Fruit fly (Drosophila melanogaster) whole organism, pupa: Measurements from ENCODE around the gene Pstk.

ENCODE experiments used
- CG10348 ChIP-seq: fragments of 200-800 bp; sonication (Bioruptor generic); IDR thresholded peaks from 2 replicates; pipeline ENCODE4 v1.3.6; 2022; ENCODE audit warnings: missing biosample characterization, missing genetic modification characterization
- CG12605 ChIP-seq: fragments of 200-800 bp; sonication (Bioruptor generic); IDR thresholded peaks from 2 replicates; pipeline ENCODE4 v1.3.6; 2022; ENCODE audit warnings: missing biosample characterization, missing genetic modification characterization
- CG13204 ChIP-seq: fragments of 200-800 bp; sonication (Bioruptor generic); optimal IDR thresholded peaks from 2 replicates; lab custom pipeline; 2018; ENCODE audit warnings: missing biosample characterization, mild to moderate bottlenecking, missing genetic modification characterization, moderate library complexity
- CG14655 ChIP-seq: fragments of 200-800 bp; sonication (Bioruptor generic); optimal IDR thresholded peaks from 3 replicates; lab custom pipeline; 2017; ENCODE audit warnings: mild to moderate bottlenecking, missing biosample characterization, missing genetic modification reagents, missing genetic modification characterization
- CG15710 ChIP-seq: fragments of 200-800 bp; sonication (Bioruptor generic); optimal IDR thresholded peaks from 2 replicates; lab custom pipeline; 2018; ENCODE audit warnings: missing biosample characterization, mild to moderate bottlenecking, missing genetic modification characterization, moderate library complexity
- CG17806 ChIP-seq: fragments of 200-800 bp; sonication (Bioruptor generic); optimal IDR thresholded peaks from 2 replicates; lab custom pipeline; 2018; ENCODE audit warnings: missing biosample characterization, mild to moderate bottlenecking, missing genetic modification characterization, moderate library complexity
- CG32121 ChIP-seq: fragments of 200-800 bp; sonication (Bioruptor generic); IDR thresholded peaks from 2 replicates; pipeline ENCODE4 v1.3.6; 2022; ENCODE audit warnings: missing biosample characterization, missing genetic modification characterization
- CG34367 ChIP-seq: fragments of 200-800 bp; sonication (Bioruptor generic); optimal IDR thresholded peaks from 2 replicates; lab custom pipeline; 2018; ENCODE audit warnings: missing biosample characterization, mild to moderate bottlenecking, missing genetic modification characterization
- CG4496 ChIP-seq: fragments of 200-800 bp; sonication (Bioruptor generic); IDR thresholded peaks from 3 replicates; pipeline ENCODE4 v1.3.6; 2022; ENCODE audit warnings: missing biosample characterization, missing genetic modification characterization
- CG8159 ChIP-seq: fragments of 200-800 bp; sonication (Bioruptor generic); optimal IDR thresholded peaks from 3 replicates; lab custom pipeline; 2018; ENCODE audit warnings: missing biosample characterization, mild to moderate bottlenecking, missing genetic modification characterization, moderate library complexity
- CG8301 ChIP-seq: fragments of 200-800 bp; sonication (Bioruptor generic); optimal IDR thresholded peaks from 2 replicates; lab custom pipeline; 2018; ENCODE audit warnings: missing biosample characterization, mild to moderate bottlenecking, missing genetic modification characterization
- CG9948 ChIP-seq: fragments of 200-800 bp; sonication (Bioruptor generic); optimal IDR thresholded peaks from 2 replicates; lab custom pipeline; 2018; ENCODE audit warnings: missing biosample characterization, mild to moderate bottlenecking, missing genetic modification characterization, moderate library complexity
- D1 ChIP-seq: fragments of 200-800 bp; sonication (Bioruptor generic); optimal IDR thresholded peaks from 2 replicates; lab custom pipeline; 2018; ENCODE audit warnings: missing biosample characterization, mild to moderate bottlenecking, missing genetic modification characterization, moderate library complexity
- EcR ChIP-seq: fragments of 200-800 bp; sonication (Bioruptor generic); optimal IDR thresholded peaks from 3 replicates; lab custom pipeline; 2019; ENCODE audit warnings: missing biosample characterization, missing genetic modification characterization, mild to moderate bottlenecking, moderate library complexity, missing genetic modification reagents
- Ets98B ChIP-seq: fragments of 200-800 bp; sonication (Bioruptor generic); IDR thresholded peaks from 2 replicates; pipeline ENCODE4 v1.3.6; 2022; ENCODE audit warnings: missing biosample characterization, missing genetic modification characterization
- Pif1A ChIP-seq: fragments of 200-800 bp; sonication (Bioruptor generic); optimal IDR thresholded peaks from 3 replicates; lab custom pipeline; 2016; ENCODE audit warnings: missing biosample characterization, missing genetic modification characterization
- Pif1B ChIP-seq: fragments of 200-800 bp; sonication (Bioruptor generic); optimal IDR thresholded peaks from 3 replicates; lab custom pipeline; 2016; ENCODE audit warnings: missing biosample characterization, missing genetic modification characterization
- Snoo ChIP-seq: fragments of 200-800 bp; sonication (Bioruptor generic); optimal IDR thresholded peaks from 3 replicates; lab custom pipeline; 2017; ENCODE audit warnings: missing biosample characterization, mild to moderate bottlenecking, missing genetic modification characterization, inconsistent platforms
- fd96Ca ChIP-seq: fragments of 200-800 bp; sonication (Bioruptor generic); IDR thresholded peaks from 3 replicates; pipeline ENCODE4 v1.3.6; 2022; ENCODE audit warnings: missing biosample characterization, missing genetic modification characterization
- gl ChIP-seq: fragments of 200-800 bp; sonication (Bioruptor generic); optimal IDR thresholded peaks from 2 replicates; lab custom pipeline; 2018; ENCODE audit warnings: missing biosample characterization, mild to moderate bottlenecking, missing genetic modification characterization
- rn ChIP-seq: fragments of 200-800 bp; sonication (Bioruptor generic); IDR thresholded peaks from 2 replicates; pipeline ENCODE4 v1.3.6; 2022; ENCODE audit warnings: missing biosample characterization, missing genetic modification characterization

The Pstk gene

DNA sequence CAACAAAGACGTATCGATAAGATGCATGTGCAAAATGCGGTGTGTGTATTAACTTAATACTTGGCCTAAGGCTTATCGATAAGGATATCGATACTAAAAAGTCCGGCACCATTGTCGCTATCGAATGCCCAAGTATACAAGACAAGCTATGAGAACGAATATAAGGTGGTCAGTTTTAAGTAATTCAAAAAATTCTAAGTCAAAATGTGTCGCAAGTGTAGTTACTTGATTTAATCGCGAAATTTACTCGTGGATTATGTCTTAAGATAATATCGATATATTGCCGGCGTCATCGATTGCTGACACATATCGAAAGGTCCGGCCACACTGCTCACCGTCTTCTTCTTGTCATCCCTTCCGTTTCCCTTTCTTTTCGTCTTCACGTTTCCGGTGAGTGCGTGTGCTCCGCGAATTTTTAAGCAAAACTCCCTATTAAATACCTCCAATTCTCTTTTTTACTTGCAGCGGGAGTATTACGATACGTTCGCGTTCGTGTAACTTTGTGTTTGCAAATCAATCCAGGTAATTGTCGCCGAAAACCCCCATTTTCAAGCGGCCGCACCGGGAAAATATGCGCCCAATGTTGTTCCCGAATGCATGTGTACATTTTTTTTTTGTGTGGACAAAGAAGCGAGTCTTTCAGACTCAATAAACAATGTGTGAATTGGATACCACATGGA, 20.5 kb downstream of the Pstk start, which contains the start of gene RpS10b:
Gene RpS10b, plus strand, starts transcription at position 348 of the 680 bp plus-strand sequence.
- TF ChIP-seq Snoo (tag; lab: Kevin White, UChicago) (peak; percentile 93), CG12605 (GFP tag; lab: Robert Waterston, UW) (peak; percentile 79), CG9948 (tag; lab: Kevin White, UChicago) (peak; percentile 3), D1 (tag; lab: Kevin White, UChicago) (no peak), CG4496 (GFP tag; lab: Robert Waterston, UW) (peak; percentile 92), Ets98B (GFP tag; lab: Robert Waterston, UW) (peak; percentile 41), CG13204 (GFP tag; lab: Kevin White, UChicago) (peak; percentile 73), rn (GFP tag; lab: Robert Waterston, UW) (no peak), gl (peak; percentile 73), fd96Ca (GFP tag; lab: Robert Waterston, UW) (no peak), EcR (GFP tag; lab: Kevin White, UChicago) (no peak), Pif1A (peak; percentile 85), Pif1B (GFP tag; lab: Kevin White, UChicago) (peak; percentile 78), CG15710 (peak; percentile 67), CG8159 (tag; lab: Kevin White, UChicago) (peak; percentile 63), CG10348 (GFP tag; lab: Robert Waterston, UW) (no peak), CG14655 (peak; percentile 60), CG34367 (peak; percentile 78), CG8301 (tag; lab: Kevin White, UChicago) (peak; percentile 47), CG17806 (tag; lab: Kevin White, UChicago) (peak; percentile 28), CG32121 (GFP tag; lab: Robert Waterston, UW) (no peak)

DNA sequence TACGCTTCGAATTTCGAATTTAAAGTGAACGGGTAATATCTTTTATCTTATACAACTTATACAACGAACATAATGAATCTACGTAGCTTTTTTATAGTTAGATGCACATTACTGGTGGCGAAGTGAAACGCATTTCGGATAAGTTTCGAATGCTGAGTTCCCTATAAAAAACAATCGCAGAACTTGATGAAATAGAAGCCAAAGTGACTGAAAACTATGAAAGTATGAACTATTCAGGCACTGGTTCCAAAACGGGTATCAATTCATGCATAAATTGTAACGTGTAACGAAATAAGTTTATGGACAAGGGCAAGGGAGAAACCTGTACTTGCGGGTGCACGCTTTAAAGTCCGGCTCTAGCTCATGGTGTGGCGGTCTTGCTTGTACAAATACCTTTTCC, 22.5 kb downstream of the Pstk start:
- TF ChIP-seq CG14655 (no peak), EcR (GFP tag; lab: Kevin White, UChicago) (no peak), Snoo (tag; lab: Kevin White, UChicago) (no peak), CG10348 (GFP tag; lab: Robert Waterston, UW) (no peak), rn (GFP tag; lab: Robert Waterston, UW) (no peak), CG12605 (GFP tag; lab: Robert Waterston, UW) (no peak), Pif1A (no peak), CG8159 (tag; lab: Kevin White, UChicago) (no peak), CG17806 (tag; lab: Kevin White, UChicago) (no peak), CG13204 (GFP tag; lab: Kevin White, UChicago) (no peak), CG34367 (no peak), Pif1B (GFP tag; lab: Kevin White, UChicago) (no peak), Ets98B (GFP tag; lab: Robert Waterston, UW) (no peak), D1 (tag; lab: Kevin White, UChicago) (no peak), CG4496 (GFP tag; lab: Robert Waterston, UW) (no peak), fd96Ca (GFP tag; lab: Robert Waterston, UW) (no peak), CG32121 (GFP tag; lab: Robert Waterston, UW) (no peak), CG9948 (tag; lab: Kevin White, UChicago) (no peak), gl (no peak)

DNA sequence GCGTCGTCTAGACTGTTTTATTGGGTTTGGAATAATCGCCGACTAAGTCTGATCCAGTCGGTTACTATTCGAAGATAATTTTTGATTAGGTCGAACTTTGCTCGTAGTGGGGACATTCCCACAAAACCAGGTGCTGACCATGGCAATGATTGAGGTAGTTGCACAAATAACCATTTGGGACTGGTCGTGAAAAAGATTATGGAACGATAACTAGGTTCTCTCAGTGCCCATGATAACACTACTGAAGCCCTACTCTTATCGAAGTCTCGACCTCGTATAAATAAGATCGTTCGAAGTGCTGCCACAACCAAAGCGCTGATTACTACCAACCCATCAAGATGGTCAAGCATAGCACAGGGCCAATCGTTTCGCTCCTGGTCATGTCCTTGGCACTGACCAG, 26.0 kb downstream of the Pstk start, which contains the start of gene CG14205:
Gene CG14205, plus strand, starts transcription at position 301 of the 400 bp plus-strand sequence.
- TF ChIP-seq CG34367 (no peak), EcR (GFP tag; lab: Kevin White, UChicago) (no peak)

DNA sequence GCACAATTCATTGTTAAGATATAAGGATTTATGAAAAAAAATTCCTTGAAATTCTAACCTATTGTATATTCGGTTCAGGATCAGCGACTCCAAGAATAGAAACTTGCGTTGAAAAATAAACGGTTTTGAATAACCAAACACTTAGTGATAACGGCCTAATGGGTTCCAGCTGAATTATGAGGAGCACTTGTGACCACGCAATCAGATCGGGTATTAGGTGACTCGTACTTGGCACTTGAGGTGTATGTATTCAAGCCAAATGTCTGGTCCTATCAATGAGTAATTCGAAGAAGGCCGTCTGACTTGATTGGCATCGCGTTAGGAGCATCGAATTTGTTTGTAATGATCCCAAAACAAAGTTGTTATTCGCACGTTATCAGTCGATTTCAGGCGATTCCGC, 27.8 kb downstream of the Pstk start:
- TF ChIP-seq gl, result no peak
- TF ChIP-seq Pif1A, result no peak
- no peak for TF ChIP-seq CG34367
- TF ChIP-seq CG17806 (tag; lab: Kevin White, UChicago), result no peak
- TF ChIP-seq EcR (GFP tag; lab: Kevin White, UChicago), result no peak
- TF ChIP-seq Ets98B (GFP tag; lab: Robert Waterston, UW), result no peak
- no peak for TF ChIP-seq fd96Ca (GFP tag; lab: Robert Waterston, UW)
- TF ChIP-seq, all 21 proteins: peak for 0

DNA sequence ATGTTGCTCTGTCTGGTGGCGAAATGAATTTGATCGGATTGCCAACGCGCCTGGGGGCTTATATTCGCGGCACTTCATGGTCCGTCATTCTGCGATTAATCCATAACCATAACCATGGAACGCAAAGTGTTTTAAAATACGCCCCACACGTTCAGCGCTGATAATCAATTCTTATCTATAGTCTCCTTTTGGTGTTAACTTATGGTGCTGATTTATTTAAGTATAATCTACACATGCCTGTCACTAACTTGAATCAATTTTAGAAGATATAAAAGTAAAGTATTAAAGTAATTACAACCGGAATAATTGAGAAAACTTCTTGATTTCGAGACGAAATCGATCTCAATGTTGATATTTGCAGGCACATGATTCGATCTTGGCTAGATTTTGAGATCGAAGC, 28.3 kb downstream of the Pstk start, which contains the start of gene CG14219:
Gene CG14219, minus strand, starts transcription at position 101 of the 400 bp plus-strand sequence.
- TF ChIP-seq Snoo (tag; lab: Kevin White, UChicago), result no peak
- TF ChIP-seq CG32121 (GFP tag; lab: Robert Waterston, UW), result no peak
- TF ChIP-seq CG12605 (GFP tag; lab: Robert Waterston, UW), result no peak
- TF ChIP-seq Pif1A, result no peak

DNA sequence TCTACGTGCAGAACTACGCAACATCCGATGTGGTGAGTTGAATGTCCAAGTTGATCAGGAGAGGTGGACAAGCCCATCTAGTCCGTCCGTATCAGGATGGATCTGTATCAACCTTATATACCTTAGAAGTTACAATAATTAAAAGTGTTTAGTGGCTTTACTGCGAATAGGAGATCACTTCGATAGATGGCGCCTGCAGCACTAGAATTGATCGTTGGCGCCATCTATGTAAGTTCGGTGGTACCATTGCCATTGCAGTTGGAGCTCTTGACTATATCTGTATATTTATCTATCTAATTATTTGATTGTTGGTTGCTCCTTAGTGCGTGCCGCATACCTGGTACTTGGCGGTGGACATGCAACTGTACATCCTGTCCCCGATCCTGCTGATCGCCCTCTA, 33.2 kb downstream of the Pstk start:
- TF ChIP-seq CG10348 (GFP tag; lab: Robert Waterston, UW) (no peak), rn (GFP tag; lab: Robert Waterston, UW) (no peak), fd96Ca (GFP tag; lab: Robert Waterston, UW) (no peak), Pif1B (GFP tag; lab: Kevin White, UChicago) (no peak), D1 (tag; lab: Kevin White, UChicago) (no peak), CG8301 (tag; lab: Kevin White, UChicago) (no peak), gl (no peak), CG14655 (no peak), CG4496 (GFP tag; lab: Robert Waterston, UW) (no peak), EcR (GFP tag; lab: Kevin White, UChicago) (no peak), CG32121 (GFP tag; lab: Robert Waterston, UW) (no peak)
